Fruit fly (Drosophila melanogaster) whole organism, embryonic: ENCODE results near the gene Unr.

Experiments used
- Asciz ChIP-seq: fragments of 200-800 bp; sonication (Bioruptor generic); optimal IDR thresholded peaks from 2 replicates; lab custom pipeline; 2017; ENCODE audit warnings: missing biosample characterization, mild to moderate bottlenecking, missing genetic modification characterization, missing genetic modification reagents
- Atf3 ChIP-seq: fragments of 200-800 bp; sonication (Bioruptor generic); optimal IDR thresholded peaks from 3 replicates; lab custom pipeline; 2016; ENCODE audit warnings: missing biosample characterization, missing genetic modification characterization
- C15 ChIP-seq: fragments of 200-800 bp; sonication (Bioruptor generic); IDR thresholded peaks from 3 replicates; pipeline ENCODE4 v1.3.6; 2022; ENCODE audit warnings: missing biosample characterization, missing genetic modification characterization
- CG10209 ChIP-seq: fragments of 200-800 bp; sonication (Bioruptor generic); optimal IDR thresholded peaks from 3 replicates; lab custom pipeline; 2017; ENCODE audit warnings: missing biosample characterization, mild to moderate bottlenecking, missing genetic modification characterization, missing genetic modification reagents
- CG10366 ChIP-seq: fragments of 200-800 bp; sonication (Bioruptor generic); IDR thresholded peaks from 2 replicates; pipeline ENCODE4 v1.3.6; 2022; ENCODE audit warnings: missing biosample characterization, missing genetic modification characterization
- CG13624 ChIP-seq: fragments of 200-800 bp; sonication (Bioruptor generic); optimal IDR thresholded peaks from 2 replicates; lab custom pipeline; 2016; ENCODE audit warnings: missing biosample characterization, missing genetic modification characterization
- CG17385 ChIP-seq: fragments of 200-800 bp; sonication (Bioruptor generic); optimal IDR thresholded peaks from 3 replicates; lab custom pipeline; 2018; ENCODE audit warnings: missing biosample characterization, mild to moderate bottlenecking, missing genetic modification characterization
- CG17612 ChIP-seq: fragments of 200-800 bp; sonication (Bioruptor generic); IDR thresholded peaks from 2 replicates; pipeline ENCODE4 v1.3.6; 2022; ENCODE audit warnings: missing biosample characterization, missing genetic modification characterization
- CG1832 ChIP-seq: fragments of 200-800 bp; sonication (Bioruptor generic); optimal IDR thresholded peaks from 2 replicates; lab custom pipeline; 2017; ENCODE audit warnings: missing biosample characterization, mild to moderate bottlenecking, missing genetic modification characterization, inconsistent platforms
- CG2199 ChIP-seq: fragments of 200-800 bp; sonication (Bioruptor generic); IDR thresholded peaks from 3 replicates; pipeline ENCODE4 v1.3.6; 2022; ENCODE audit warnings: missing biosample characterization, missing genetic modification characterization
- CG30020 ChIP-seq: fragments of 200-800 bp; optimal IDR thresholded peaks from 2 replicates; lab custom pipeline; 2019; ENCODE audit warnings: missing biosample characterization, mild to moderate bottlenecking, missing genetic modification characterization, moderate library complexity
- CG32767 ChIP-seq: fragments of 200-800 bp; sonication (Bioruptor generic); IDR thresholded peaks from 2 replicates; pipeline ENCODE4 v1.3.6; 2022; ENCODE audit warnings: missing biosample characterization, missing genetic modification characterization
- CG6654 ChIP-seq: fragments of 200-800 bp; sonication (Bioruptor generic); optimal IDR thresholded peaks from 2 replicates; lab custom pipeline; 2017; ENCODE audit warnings: missing biosample characterization, mild to moderate bottlenecking, missing genetic modification characterization
- CG6683 ChIP-seq: fragments of 200-800 bp; sonication (Bioruptor generic); optimal IDR thresholded peaks from 2 replicates; lab custom pipeline; 2017; ENCODE audit warnings: missing biosample characterization, mild to moderate bottlenecking, missing genetic modification characterization, missing genetic modification reagents
- CG6689 ChIP-seq: fragments of 200-800 bp; sonication (Bioruptor generic); IDR thresholded peaks from 2 replicates; pipeline ENCODE4 v1.3.6; 2022; ENCODE audit warnings: missing biosample characterization, missing genetic modification characterization
- CG6854 ChIP-seq: fragments of 200-800 bp; sonication (Bioruptor generic); optimal IDR thresholded peaks from 3 replicates; lab custom pipeline; 2017; ENCODE audit warnings: missing biosample characterization, mild to moderate bottlenecking, missing genetic modification characterization
- D19B ChIP-seq: fragments of 200-800 bp; sonication (Bioruptor generic); optimal IDR thresholded peaks from 2 replicates; lab custom pipeline; 2017; ENCODE audit warnings: missing biosample characterization, mild to moderate bottlenecking, missing genetic modification characterization
- Dfd ChIP-seq, 2 experiments: fragments of >200 bp; optimal IDR thresholded peaks; 2 replicates each; lab custom pipeline; 2017; ENCODE audit warnings: missing biosample characterization in 2 of 2, missing genetic modification characterization in 2 of 2
- Ets65A ChIP-seq: fragments of 200-800 bp; sonication (Bioruptor generic); peaks from one replicate; lab custom pipeline; 2016; ENCODE audit warnings: missing biosample characterization, missing genetic modification characterization
- HHEX ChIP-seq: fragments of 200-800 bp; sonication (Bioruptor generic); optimal IDR thresholded peaks from 3 replicates; lab custom pipeline; 2017; ENCODE audit warnings: missing biosample characterization, mild to moderate bottlenecking, missing genetic modification characterization, missing genetic modification reagents
- HLH4C ChIP-seq: fragments of 200-800 bp; sonication (Bioruptor generic); IDR thresholded peaks from 3 replicates; pipeline ENCODE4 v1.3.6; 2022; ENCODE audit warnings: missing biosample characterization, missing genetic modification characterization; ENCODE audit not compliant: partially characterized antibody
- Myb ChIP-seq: fragments of 200-800 bp; sonication (Bioruptor generic); optimal IDR thresholded peaks from 2 replicates; lab custom pipeline; 2016; ENCODE audit warnings: missing biosample characterization, missing genetic modification characterization
- NfI ChIP-seq: fragments of 200-800 bp; sonication (Bioruptor generic); optimal IDR thresholded peaks from 3 replicates; lab custom pipeline; 2018; ENCODE audit warnings: missing biosample characterization, mild to moderate bottlenecking, missing genetic modification characterization, moderate library complexity
- Sry-β ChIP-seq: fragments of 200-800 bp; sonication (Bioruptor generic); optimal IDR thresholded peaks from 2 replicates; lab custom pipeline; 2018; ENCODE audit warnings: missing biosample characterization, mild to moderate bottlenecking, missing genetic modification characterization, moderate library complexity
- Ssrp ChIP-seq: fragments of 200-800 bp; sonication (Bioruptor generic); optimal IDR thresholded peaks from 2 replicates; lab custom pipeline; 2018; ENCODE audit warnings: missing biosample characterization, mild to moderate bottlenecking, missing genetic modification characterization, moderate library complexity
- amos ChIP-seq: fragments of 200-800 bp; sonication (Bioruptor generic); IDR thresholded peaks from 2 replicates; pipeline ENCODE4 v1.3.6; 2022; ENCODE audit warnings: missing biosample characterization, missing genetic modification characterization; ENCODE audit not compliant: partially characterized antibody
- chif ChIP-seq, 2 experiments: fragments of 200-800 bp; sonication (Bioruptor generic); optimal IDR thresholded peaks; 3 replicates each; lab custom pipeline; 2016; ENCODE audit warnings: missing biosample characterization in 2 of 2, missing genetic modification characterization in 2 of 2
- cwo ChIP-seq: fragments of 200-800 bp; sonication (Bioruptor generic); optimal IDR thresholded peaks from 3 replicates; lab custom pipeline; 2017; ENCODE audit warnings: missing biosample characterization, missing genetic modification characterization, mild to moderate bottlenecking, moderate library complexity, missing genetic modification reagents
- eve ChIP-seq, 2 experiments: fragments of >200 bp; optimal IDR thresholded peaks; 2 replicates each; lab custom pipeline; 2017; ENCODE audit warnings: missing biosample characterization in 2 of 2, missing genetic modification characterization in 2 of 2
- gcm ChIP-seq: fragments of 200-800 bp; sonication (Bioruptor generic); optimal IDR thresholded peaks from 2 replicates; lab custom pipeline; 2019; ENCODE audit warnings: missing biosample characterization, mild to moderate bottlenecking, missing genetic modification characterization, moderate library complexity
- gfzf ChIP-seq: fragments of 200-800 bp; sonication (Bioruptor generic); optimal IDR thresholded peaks from 2 replicates; lab custom pipeline; 2016; ENCODE audit warnings: missing biosample characterization, mild to moderate bottlenecking, missing genetic modification characterization, moderate library complexity
- hb ChIP-seq: fragments of 200-800 bp; sonication (Bioruptor generic); IDR thresholded peaks from 3 replicates; pipeline ENCODE4 v1.3.6; 2022; ENCODE audit warnings: missing biosample characterization, missing genetic modification characterization; ENCODE audit not compliant: partially characterized antibody
- kni ChIP-seq: fragments of 200-800 bp; sonication (Bioruptor generic); optimal IDR thresholded peaks from 3 replicates; lab custom pipeline; 2017; ENCODE audit warnings: mild to moderate bottlenecking, missing biosample characterization, missing genetic modification reagents, missing genetic modification characterization
- lilli ChIP-seq: fragments of 200-800 bp; sonication (Bioruptor generic); optimal IDR thresholded peaks from 3 replicates; lab custom pipeline; 2016; ENCODE audit warnings: missing biosample characterization, missing genetic modification characterization
- lmd ChIP-seq: fragments of 200-800 bp; sonication (Bioruptor generic); IDR thresholded peaks from 2 replicates; pipeline ENCODE4 v1.3.6; 2022; ENCODE audit warnings: missing biosample characterization, missing genetic modification characterization
- lov ChIP-seq, 2 experiments: fragments of 200-800 bp in 1 of 2; fragments of >200 bp in 1 of 2; sonication (Bioruptor generic) in 1 of 2; IDR thresholded peaks in 1 of 2; optimal IDR thresholded peaks in 1 of 2; 2 replicates in 1 of 2; 3 replicates in 1 of 2; pipeline versions ENCODE4 v1.3.6 to Lab custom; 2017 to 2022; ENCODE audit warnings: missing biosample characterization in 1 of 2, missing genetic modification characterization in 1 of 2
- maf-S ChIP-seq: fragments of 200-800 bp; sonication (Bioruptor generic); optimal IDR thresholded peaks from 2 replicates; lab custom pipeline; 2016; ENCODE audit warnings: missing biosample characterization, missing genetic modification characterization
- mld ChIP-seq: fragments of 200-800 bp; sonication (Bioruptor generic); IDR thresholded peaks from 3 replicates; pipeline ENCODE4 v1.3.6; 2022; ENCODE audit warnings: missing biosample characterization, missing genetic modification characterization; ENCODE audit not compliant: partially characterized antibody
- pan ChIP-seq, 4 experiments: fragments of >200 bp in 3 of 4; fragments of 200-800 bp in 1 of 4; sonication (Bioruptor generic) in 1 of 4; optimal IDR thresholded peaks in 3 of 4; IDR thresholded peaks in 1 of 4; 2 replicates each; pipeline versions ENCODE4 v1.3.6 to Lab custom; 2017 to 2022; ENCODE audit warnings: missing biosample characterization in 2 of 4, missing genetic modification characterization in 2 of 4, mixed read lengths in 1 of 4
- pum ChIP-seq: fragments of 200-800 bp; sonication (Bioruptor generic); optimal IDR thresholded peaks from 2 replicates; lab custom pipeline; 2016; ENCODE audit warnings: missing biosample characterization, missing genetic modification characterization
- ranshi ChIP-seq: fragments of 200-800 bp; sonication (Bioruptor generic); IDR thresholded peaks from 2 replicates; pipeline ENCODE4 v1.3.6; 2022; ENCODE audit warnings: missing biosample characterization, missing genetic modification characterization
- sens-2 ChIP-seq: fragments of 200-800 bp; sonication (Bioruptor generic); IDR thresholded peaks from 2 replicates; pipeline ENCODE4 v1.3.6; 2022; ENCODE audit warnings: missing biosample characterization, missing genetic modification characterization
- sisA ChIP-seq: fragments of 200-800 bp; sonication (Bioruptor generic); IDR thresholded peaks from 2 replicates; pipeline ENCODE4 v1.3.6; 2022; ENCODE audit warnings: missing biosample characterization, missing genetic modification characterization
- ttk ChIP-seq: fragments of 200-800 bp; sonication (Bioruptor generic); IDR thresholded peaks from 2 replicates; pipeline ENCODE4 v2.1.2; 2022; ENCODE audit warnings: missing biosample characterization, missing genetic modification characterization
- vvl ChIP-seq: fragments of 200-800 bp; sonication (Bioruptor generic); IDR thresholded peaks from 2 replicates; pipeline ENCODE4 v1.3.6; 2022; ENCODE audit warnings: missing biosample characterization, missing genetic modification characterization
- wor ChIP-seq: fragments of 200-800 bp; sonication (Bioruptor generic); IDR thresholded peaks from 2 replicates; pipeline ENCODE4 v1.3.6; 2022; ENCODE audit warnings: missing biosample characterization, missing genetic modification characterization
- zf30C ChIP-seq: fragments of 200-800 bp; sonication (Bioruptor generic); optimal IDR thresholded peaks from 3 replicates; lab custom pipeline; 2018; ENCODE audit warnings: missing biosample characterization, mild to moderate bottlenecking, missing genetic modification characterization

The Unr gene

DNA sequence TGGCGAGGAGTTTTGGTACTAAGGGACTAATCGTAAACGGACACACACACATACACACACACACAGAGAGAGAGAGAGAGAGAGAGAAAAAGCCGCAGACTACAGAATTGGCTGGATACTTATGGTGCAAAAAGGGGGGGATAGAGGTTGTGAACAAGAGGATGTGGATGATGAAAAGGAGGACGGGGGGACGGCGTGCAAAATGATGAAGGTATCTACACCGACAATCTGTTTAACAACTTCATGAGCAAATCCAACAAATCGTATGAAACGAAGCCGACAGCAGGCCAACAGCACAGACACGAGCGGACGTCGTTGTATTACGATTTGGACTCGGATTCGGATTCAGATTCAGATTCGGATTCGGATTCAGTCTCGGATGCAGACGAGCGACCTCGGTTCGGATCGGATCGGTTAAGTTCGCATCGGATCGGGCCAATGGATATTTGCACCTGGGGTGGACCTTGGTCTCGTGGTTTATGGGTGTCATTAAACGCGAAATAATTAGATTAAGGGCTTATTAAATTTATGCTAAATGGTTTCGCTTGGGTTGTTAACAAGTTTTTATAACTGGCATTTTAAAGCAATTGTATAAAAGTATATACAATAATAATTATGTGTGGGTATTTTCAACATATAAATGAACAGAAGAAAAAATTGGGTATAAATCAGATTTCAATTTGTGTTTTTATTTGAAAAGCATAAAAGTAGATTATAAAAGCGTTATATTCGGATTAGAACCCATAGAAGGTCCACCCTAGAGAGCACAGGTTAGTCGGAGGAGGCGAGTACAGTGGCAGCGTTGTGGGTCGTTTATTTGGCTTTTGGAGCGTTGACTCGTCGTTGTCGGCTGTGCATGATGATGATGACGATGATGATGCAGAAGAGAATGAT lies 13.1 kb upstream of the Unr start (continued):
- TF ChIP-seq CG32767 (GFP tag; lab: Robert Waterston, UW), result peak; percentile 74
- TF ChIP-seq maf-S (GFP tag; lab: Kevin White, UChicago), result peak; percentile 36
- peak; percentile 83 for TF ChIP-seq CG17385 (GFP tag; lab: Kevin White, UChicago)
- peak; percentile 90 for TF ChIP-seq CG10209
- TF ChIP-seq CG2199 (GFP tag; lab: Robert Waterston, UW), result no peak
- peak; percentile 75; the same call in 2 of the 3 replicates for TF ChIP-seq C15 (GFP tag; lab: Robert Waterston, UW)
- TF ChIP-seq Myb (GFP tag; lab: Kevin White, UChicago), result peak; percentile 19
- peak; percentile 92 for TF ChIP-seq cwo (GFP tag; lab: Kevin White, UChicago)
- TF ChIP-seq lmd, result peak; percentile 84
- TF ChIP-seq CG13624 (GFP tag; lab: Kevin White, UChicago), result no peak
- TF ChIP-seq CG6689 (GFP tag; lab: Robert Waterston, UW), result peak; percentile 83
- peak in 1 of 2 experiments; percentile 6 for TF ChIP-seq Dfd (GFP tag; optimal IDR thresholded peaks at IDR 0.05; lab: Kevin White, UChicago)
- no peak for TF ChIP-seq Ets65A (GFP tag; lab: Kevin White, UChicago)
- TF ChIP-seq Asciz (GFP tag; lab: Kevin White, UChicago), result peak; percentile 93
- no peak for TF ChIP-seq hb (GFP tag; lab: Robert Waterston, UW)
- TF ChIP-seq CG6854 (GFP tag; lab: Kevin White, UChicago), result peak; percentile 95
- TF ChIP-seq CG17612 (GFP tag; lab: Robert Waterston, UW), result no peak
- peak; percentile 47; the same call in 1 of the 2 replicates for TF ChIP-seq ttk (GFP tag; lab: Robert Waterston, UW)
- TF ChIP-seq CG30020 (tag; lab: Kevin White, UChicago), result peak; percentile 48
- TF ChIP-seq sisA (GFP tag; lab: Robert Waterston, UW), result peak; percentile 58
- TF ChIP-seq Sry-β (GFP tag; lab: Kevin White, UChicago), result no peak
- TF ChIP-seq gfzf (GFP tag; lab: Kevin White, UChicago), result no peak
- TF ChIP-seq vvl (GFP tag; lab: Robert Waterston, UW), result peak; percentile 84
- peak; percentile 80 for TF ChIP-seq D19B
- peak; percentile 78 for TF ChIP-seq Ssrp (tag; lab: Kevin White, UChicago)
- TF ChIP-seq CG6683 (GFP tag; lab: Kevin White, UChicago), result peak; percentile 91
- TF ChIP-seq mld (GFP tag; lab: Robert Waterston, UW), result no peak
- peak; percentile 34 to 44 for TF ChIP-seq chif (GFP tag; optimal IDR thresholded peaks at IDR 0.05; lab: Kevin White, UChicago)
- peak; percentile 69 for TF ChIP-seq CG10366
- no peak for TF ChIP-seq amos
- TF ChIP-seq CG6654 (GFP tag; lab: Kevin White, UChicago), result peak; percentile 64
- TF ChIP-seq CG1832 (GFP tag; lab: Kevin White, UChicago), result no peak
- TF ChIP-seq zf30C, result no peak
- peak; percentile 83 for TF ChIP-seq NfI (GFP tag; lab: Kevin White, UChicago)
- TF ChIP-seq wor, result peak; percentile 59
- no peak for TF ChIP-seq Atf3 (GFP tag; lab: Kevin White, UChicago)
- peak; percentile 77 for TF ChIP-seq ranshi (GFP tag; lab: Robert Waterston, UW)
- no peak for TF ChIP-seq sens-2 (GFP tag; lab: Robert Waterston, UW)
- peak; percentile 91 for TF ChIP-seq HHEX (GFP tag; lab: Kevin White, UChicago)
- no peak for TF ChIP-seq pan (optimal IDR thresholded peaks at IDR 0.05; lab: Kevin White, UChicago)
- TF ChIP-seq pan (GFP tag; optimal IDR thresholded peaks at IDR 0.05 in 1 of 2, IDR thresholded peaks at IDR 0.05 in 1 of 2), result peak in 1 of 2 experiments; percentile 85
- peak; percentile 22 for TF ChIP-seq pum (GFP tag; lab: Kevin White, UChicago)
- TF ChIP-seq lilli (GFP tag; lab: Kevin White, UChicago), result peak; percentile 73
- no peak for TF ChIP-seq kni
- TF ChIP-seq eve (GFP tag; optimal IDR thresholded peaks at IDR 0.05; lab: Kevin White, UChicago), result peak in 1 of 2 experiments; percentile 95
- TF ChIP-seq HLH4C, result no peak
- no peak for TF ChIP-seq lov (optimal IDR thresholded peaks at IDR 0.05; lab: Kevin White, UChicago)
- no peak for TF ChIP-seq lov (GFP tag; IDR thresholded peaks at IDR 0.05; lab: Robert Waterston, UW)
- TF ChIP-seq gcm, result peak; percentile 91
